Worm (Caenorhabditis elegans): ENCODE results near the gene R04E5.8.
A peak's percentile ranks its signal among the peaks of the same experiment; 100 is the strongest.

The R04E5.8 gene

DNA sequence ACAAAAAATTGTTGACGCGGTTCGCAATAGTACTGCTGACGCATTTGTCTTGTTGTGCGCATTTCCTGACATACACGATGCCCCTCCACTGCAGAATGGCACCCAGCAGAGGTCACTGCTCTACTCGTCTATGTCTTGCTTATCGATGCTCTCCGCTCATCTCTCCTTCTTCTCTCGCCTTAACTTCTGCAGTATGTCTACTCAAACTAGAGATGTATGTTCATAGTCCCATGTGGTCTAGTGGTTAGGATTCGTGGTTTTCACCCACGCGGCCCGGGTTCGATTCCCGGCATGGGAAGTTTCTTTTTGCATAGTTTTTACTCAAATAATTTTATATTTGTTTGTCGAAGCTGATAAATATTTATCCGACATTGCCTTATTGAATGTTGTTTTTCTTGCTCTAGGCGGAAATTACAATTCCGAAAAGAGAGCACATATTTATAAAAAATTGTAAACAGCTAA, 30.0 kb upstream of the R04E5.8 start, which contains the start of gene C28G1.2:
C28G1.2 (plus strand) TSS at position 130 of the 462 bp plus-strand sequence.
- peak; percentile 96 for TF ChIP-seq nhr-71 (tag; optimal IDR thresholded peaks at IDR 0.05)
- peak; percentile 73 for TF ChIP-seq pag-3 (tag; optimal IDR thresholded peaks at IDR 0.05; ENCODE audit: borderline replicate concordance, insufficient read depth)
- TF ChIP-seq xbp-1 (tag; optimal IDR thresholded peaks at IDR 0.05): peak; percentile 95
- TF ChIP-seq elt-2 (tag; optimal IDR thresholded peaks at IDR 0.05): peak; percentile 44
- peak; percentile 96 for TF ChIP-seq swsn-7 (tag; optimal IDR thresholded peaks at IDR 0.05)
- no peak for TF ChIP-seq ets-5 (GFP tag; IDR thresholded peaks at IDR 0.05)
- peak; percentile 61 for TF ChIP-seq ceh-63 (GFP tag; optimal IDR thresholded peaks at IDR 0.05)
- TF ChIP-seq snu-23 (GFP tag; optimal IDR thresholded peaks at IDR 0.05): peak; percentile 98
- TF ChIP-seq egl-27 (tag; optimal IDR thresholded peaks at IDR 0.05): peak; percentile 62
- peak; percentile 69 for TF ChIP-seq hpl-2 (GFP tag; optimal IDR thresholded peaks at IDR 0.05)
- TF ChIP-seq tlp-1 (tag; optimal IDR thresholded peaks at IDR 0.05): no peak
- peak; percentile 80 for TF ChIP-seq lin-39 (tag; optimal IDR thresholded peaks at IDR 0.05)
- TF ChIP-seq fkh-8 (tag; optimal IDR thresholded peaks at IDR 0.05): peak; percentile 93
- peak; percentile 92 for TF ChIP-seq ceh-8 (GFP tag; optimal IDR thresholded peaks at IDR 0.05)
- TF ChIP-seq fkh-4 (tag; optimal IDR thresholded peaks at IDR 0.05; ENCODE audit: borderline replicate concordance): peak; percentile 62
- TF ChIP-seq aha-1 (tag; optimal IDR thresholded peaks at IDR 0.05): peak; percentile 63
- TF ChIP-seq ceh-90 (tag; optimal IDR thresholded peaks at IDR 0.05): no peak
- TF ChIP-seq sox-4 (tag; optimal IDR thresholded peaks at IDR 0.05): peak; percentile 92
- peak; percentile 18 to 92 for TF ChIP-seq mdl-1 (tag; optimal IDR thresholded peaks at IDR 0.05)
- no peak for TF ChIP-seq alr-1 (tag; optimal IDR thresholded peaks at IDR 0.05; ENCODE audit: borderline replicate concordance)
- TF ChIP-seq unc-86 (tag; optimal IDR thresholded peaks at IDR 0.05): peak; percentile 93
- TF ChIP-seq lir-3 (tag; optimal IDR thresholded peaks at IDR 0.05; ENCODE audit: poor library complexity): peak; percentile 91
- peak; percentile 32 for TF ChIP-seq ama-1 (optimal IDR thresholded peaks at IDR 0.05)
- peak; percentile 84 for TF ChIP-seq nhr-237 (tag; optimal IDR thresholded peaks at IDR 0.05)
- TF ChIP-seq hlh-17 (GFP tag; optimal IDR thresholded peaks at IDR 0.05; ENCODE audit: borderline replicate concordance): no peak
- peak; percentile 71 for TF ChIP-seq zag-1 (tag; optimal IDR thresholded peaks at IDR 0.05)
- TF ChIP-seq mab-9 (GFP tag; IDR thresholded peaks at IDR 0.05): peak; percentile 87
- no peak for TF ChIP-seq nhr-28 (tag; optimal IDR thresholded peaks at IDR 0.05)
- peak; percentile 94 for TF ChIP-seq nhr-19 (GFP tag; conservative IDR thresholded peaks at IDR 0.05)
- peak; percentile 89 for TF ChIP-seq grh-1 (GFP tag; IDR thresholded peaks at IDR 0.05)
- TF ChIP-seq nhr-76 (tag; optimal IDR thresholded peaks at IDR 0.05): peak; percentile 87
- peak; percentile 83 to 91 for TF ChIP-seq lsy-2 (tag; optimal IDR thresholded peaks at IDR 0.05)
- TF ChIP-seq lin-14 (GFP tag; optimal IDR thresholded peaks at IDR 0.05): peak; percentile 97
- TF ChIP-seq sptf-1 (tag; optimal IDR thresholded peaks at IDR 0.05): no peak
- peak; percentile 86 for TF ChIP-seq nhr-77 (tag; optimal IDR thresholded peaks at IDR 0.05)
- peak; percentile 47 for TF ChIP-seq hlh-4 (tag; optimal IDR thresholded peaks at IDR 0.05)
- TF ChIP-seq lin-13 (GFP tag; optimal IDR thresholded peaks at IDR 0.05): peak; percentile 74
- peak; percentile 89 for TF ChIP-seq mep-1 (tag; optimal IDR thresholded peaks at IDR 0.05)
- TF ChIP-seq egl-13 (tag; optimal IDR thresholded peaks at IDR 0.05): peak; percentile 89
- peak; percentile 50 for TF ChIP-seq lin-15B (tag; optimal IDR thresholded peaks at IDR 0.05)
- no peak for TF ChIP-seq C34B4.2 (tag; optimal IDR thresholded peaks at IDR 0.05)
- peak; percentile 95 for TF ChIP-seq nhr-90 (tag; optimal IDR thresholded peaks at IDR 0.05; ENCODE audit: poor library complexity)
- TF ChIP-seq snpc-4 (tag; optimal IDR thresholded peaks at IDR 0.05): peak; percentile 74
- TF ChIP-seq nhr-12 (tag; optimal IDR thresholded peaks at IDR 0.05): no peak
- TF ChIP-seq ceh-88 (GFP tag; IDR thresholded peaks at IDR 0.05): peak; percentile 89
- TF ChIP-seq lin-35 (GFP tag; optimal IDR thresholded peaks at IDR 0.05): peak; percentile 80 to 84
- peak; percentile 83 for TF ChIP-seq isw-1 (GFP tag; IDR thresholded peaks at IDR 0.05)
- no peak for TF ChIP-seq nhr-84 (tag; optimal IDR thresholded peaks at IDR 0.05)
- TF ChIP-seq blmp-1 (tag; optimal IDR thresholded peaks at IDR 0.05): peak; percentile 41
- TF ChIP-seq aly-2 (tag; optimal IDR thresholded peaks at IDR 0.05): peak; percentile 86
- peak; percentile 80 for TF ChIP-seq efl-3 (GFP tag; optimal IDR thresholded peaks at IDR 0.05)
- TF ChIP-seq skn-1 (tag; optimal IDR thresholded peaks at IDR 0.05): peak; percentile 80
- no peak for TF ChIP-seq Y116A8C.19 (tag; optimal IDR thresholded peaks at IDR 0.05; ENCODE audit: borderline replicate concordance)
